Fruit fly (Drosophila melanogaster) S2 (cell line): Measurements from ENCODE around the gene pcx.

Experiments
- CG8478 ChIP-seq: fragments of >200 bp; optimal IDR thresholded peaks from 2 replicates; lab custom pipeline; 2018
- CTCF ChIP-seq, 2 experiments: fragments of >200 bp; optimal IDR thresholded peaks; 2 replicates each; lab custom pipeline; 2018

The pcx gene

dm6 chrX:2245931-2246330 is 20.8 kb downstream of the pcx start, which contains the start of gene Or2a:
Gene Or2a, plus strand, starts transcription at chrX:2246231.
- TF ChIP-seq CG8478 (lab: Kevin White, UChicago): no peak
- no peak for TF ChIP-seq CTCF (optimal IDR thresholded peaks at IDR 0.05; lab: Kevin White, UChicago)

dm6 chrX:2249763-2250162 is 24.7 kb downstream of the pcx start, which contains the start of gene crn:
Gene crn, minus strand, starts transcription at chrX:2249983.
- TF ChIP-seq CTCF (optimal IDR thresholded peaks at IDR 0.05; lab: Kevin White, UChicago) (no peak), CG8478 (lab: Kevin White, UChicago) (no peak)

DNA sequence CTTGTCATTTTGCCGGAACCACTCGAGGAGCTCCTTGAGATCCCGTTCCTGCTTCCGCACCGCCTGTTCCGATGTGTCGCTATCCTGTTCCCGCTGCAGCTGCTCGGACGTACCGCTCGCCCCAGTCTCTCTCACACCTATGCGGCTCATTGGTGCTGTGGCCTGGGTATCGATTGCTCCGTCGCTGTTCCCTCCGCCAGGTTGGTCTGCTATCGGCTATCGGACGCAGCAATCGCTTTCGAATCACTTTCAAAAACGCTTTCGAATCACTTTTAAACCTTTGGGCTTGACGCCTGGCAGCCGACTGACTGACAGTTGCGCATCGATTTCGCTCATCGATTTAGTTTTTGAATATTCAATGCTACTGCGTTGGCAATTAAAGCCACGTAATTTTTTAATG is 26.6 kb downstream of the pcx start, which contains the start of gene CG3191:
TSS of gene CG3191 (minus strand) at position 306 of the 400 bp plus-strand sequence.
- no peak for TF ChIP-seq CG8478 (lab: Kevin White, UChicago)
- TF ChIP-seq CTCF (optimal IDR thresholded peaks at IDR 0.05; lab: Kevin White, UChicago): no peak

DNA sequence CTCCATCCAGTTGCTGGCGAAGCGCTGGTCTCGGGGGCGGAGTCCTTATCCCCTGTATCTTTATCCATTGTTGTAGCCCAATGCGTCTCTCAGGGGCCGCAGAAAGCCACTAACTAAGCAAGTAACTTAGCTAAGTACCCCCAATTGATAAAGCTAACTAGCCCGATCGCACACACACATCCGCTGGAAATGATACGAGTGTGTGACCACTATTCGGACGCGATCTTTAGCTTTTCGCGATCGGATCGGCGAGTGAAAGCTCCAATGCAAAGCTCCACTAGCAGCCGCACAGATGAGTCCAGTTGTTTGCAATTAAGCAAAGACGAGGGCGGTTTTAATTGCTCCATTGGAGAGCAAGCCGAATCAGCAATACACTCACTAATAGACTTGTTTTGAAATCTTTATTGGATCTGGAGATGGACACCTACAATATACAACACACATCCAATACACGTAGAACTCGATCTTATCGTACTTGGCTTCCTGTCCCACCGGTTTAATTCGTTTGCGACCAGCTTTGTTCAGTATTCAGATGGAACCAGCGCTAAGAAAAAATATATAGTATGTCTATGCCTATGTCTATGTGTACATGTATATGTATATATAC is 29.0 kb downstream of the pcx start, which contains the start of gene CG3091:
TSS of gene CG3091 (minus strand) at position 178 of the 607 bp plus-strand sequence.
- TF ChIP-seq CTCF (optimal IDR thresholded peaks at IDR 0.05; lab: Kevin White, UChicago): no peak

DNA sequence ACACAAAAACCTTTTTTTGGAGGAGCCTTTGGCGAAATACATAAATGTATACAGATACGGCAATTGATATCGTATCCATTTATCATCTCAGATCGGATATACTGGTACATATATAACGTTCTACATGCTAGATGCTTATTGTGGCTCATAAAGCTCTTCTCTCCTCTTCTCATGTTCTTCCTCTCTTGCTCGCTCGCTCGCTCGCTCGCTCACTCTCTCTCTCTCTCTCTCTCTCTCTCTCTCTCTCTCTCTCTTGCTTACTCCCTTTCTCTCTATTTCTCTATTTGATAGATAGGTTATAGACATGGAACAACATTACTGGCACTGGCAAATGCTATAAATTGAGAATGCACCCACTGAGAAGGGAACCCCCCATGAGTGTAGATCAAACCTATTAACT is 29.9 kb downstream of the pcx start:
- TF ChIP-seq CTCF (optimal IDR thresholded peaks at IDR 0.05; lab: Kevin White, UChicago) (no peak), CG8478 (lab: Kevin White, UChicago) (no peak)

DNA sequence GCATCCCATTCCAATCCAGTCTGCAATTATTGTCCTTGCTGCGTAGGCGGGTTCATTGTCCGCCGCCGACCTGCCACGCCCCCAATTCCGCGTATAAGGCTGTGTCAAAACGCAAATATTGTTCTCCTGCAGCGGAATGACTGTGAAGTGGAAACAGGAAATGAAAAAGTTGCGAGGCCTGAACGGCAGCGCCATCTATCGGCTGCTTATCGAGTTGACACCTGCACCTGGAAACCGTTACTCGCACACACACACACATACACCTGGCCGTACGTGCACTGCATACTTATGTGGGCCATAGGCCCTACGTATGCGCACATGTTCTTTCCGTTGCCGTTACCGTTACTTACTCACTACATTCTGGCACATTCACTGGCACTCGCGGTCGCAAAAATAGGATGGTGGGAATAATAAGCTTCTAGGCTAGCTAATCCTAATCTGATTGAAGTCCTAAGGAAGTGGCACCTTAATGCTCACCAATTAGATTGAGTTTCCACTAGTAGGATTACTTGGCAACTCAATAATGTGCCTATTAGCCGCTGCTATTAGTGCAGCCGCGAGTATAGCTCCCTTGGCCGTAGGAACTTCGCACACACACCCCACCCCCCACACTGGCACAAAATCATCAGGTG is 33.6 kb downstream of the pcx start:
- TF ChIP-seq CG8478 (lab: Kevin White, UChicago) (no peak), CTCF (optimal IDR thresholded peaks at IDR 0.05; lab: Kevin White, UChicago) (peak; percentile 81 to 89)

DNA sequence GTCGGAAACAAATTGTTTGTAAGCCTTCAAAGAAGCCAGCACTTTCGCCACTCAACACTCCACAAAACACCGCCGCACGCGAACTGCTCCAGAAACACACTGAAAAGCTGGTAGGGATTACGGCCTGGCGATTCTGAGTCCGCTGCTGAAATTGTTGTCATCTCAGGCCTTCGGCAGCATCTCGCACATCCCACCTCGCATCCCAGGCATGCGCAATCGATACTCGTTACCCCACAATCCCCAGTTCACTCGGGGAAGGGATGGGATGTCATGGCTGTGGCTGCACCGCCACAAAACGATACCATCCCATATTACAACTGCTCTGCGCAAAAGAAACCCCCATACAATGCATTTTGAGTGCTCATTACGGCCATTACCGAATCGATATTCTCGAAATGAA is 34.7 kb downstream of the pcx start, which contains the start of gene CG3078:
TSS of gene CG3078 (minus strand) at position 101 of the 400 bp plus-strand sequence.
- no peak for TF ChIP-seq CG8478 (lab: Kevin White, UChicago)
- no peak for TF ChIP-seq CTCF (optimal IDR thresholded peaks at IDR 0.05; lab: Kevin White, UChicago)

dm6 chrX:2262511-2262910 is 37.4 kb downstream of the pcx start, which contains the start of the genes temp and CG3071:
Gene temp, minus strand, starts transcription at chrX:2262515.
Gene CG3071, plus strand, starts transcription at chrX:2262837.
- TF ChIP-seq CTCF (optimal IDR thresholded peaks at IDR 0.05; lab: Kevin White, UChicago) (no peak), CG8478 (lab: Kevin White, UChicago) (no peak)

DNA sequence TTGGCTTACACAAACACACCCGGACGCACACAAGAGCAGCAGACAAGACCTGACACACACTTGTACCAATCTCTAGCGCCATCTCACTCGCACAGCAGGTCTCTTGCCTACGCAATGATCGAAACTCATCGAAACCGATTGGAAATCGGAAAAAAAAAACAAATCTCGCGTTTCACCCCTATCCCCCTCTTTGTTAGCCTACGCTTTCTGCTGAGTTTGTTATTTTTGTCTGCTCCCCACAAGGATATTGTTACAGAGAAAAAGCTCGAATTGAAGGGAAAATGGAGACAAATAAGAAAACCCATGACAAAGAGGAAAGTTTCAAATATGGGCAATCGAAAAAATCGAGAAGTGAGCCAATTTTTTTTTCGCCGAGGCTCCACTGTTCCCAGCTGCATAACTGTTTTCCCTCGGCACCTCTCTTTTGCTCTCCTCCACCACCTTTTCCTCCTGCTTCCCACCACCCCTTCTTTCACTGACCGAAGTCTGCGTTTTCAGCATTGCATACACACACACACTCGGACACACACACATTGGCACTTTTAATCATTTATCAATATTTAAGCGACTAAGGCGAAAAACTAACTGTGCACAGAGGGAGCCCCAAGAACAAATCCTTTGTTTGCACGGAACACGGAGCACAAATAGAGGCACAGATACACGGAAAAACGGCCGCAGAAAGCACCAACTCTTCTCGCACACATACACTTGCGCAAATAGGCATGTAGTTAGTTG is 44.9 kb downstream of the pcx start:
- TF ChIP-seq CTCF (optimal IDR thresholded peaks at IDR 0.05; lab: Kevin White, UChicago) (no peak), CG8478 (lab: Kevin White, UChicago) (no peak)

DNA sequence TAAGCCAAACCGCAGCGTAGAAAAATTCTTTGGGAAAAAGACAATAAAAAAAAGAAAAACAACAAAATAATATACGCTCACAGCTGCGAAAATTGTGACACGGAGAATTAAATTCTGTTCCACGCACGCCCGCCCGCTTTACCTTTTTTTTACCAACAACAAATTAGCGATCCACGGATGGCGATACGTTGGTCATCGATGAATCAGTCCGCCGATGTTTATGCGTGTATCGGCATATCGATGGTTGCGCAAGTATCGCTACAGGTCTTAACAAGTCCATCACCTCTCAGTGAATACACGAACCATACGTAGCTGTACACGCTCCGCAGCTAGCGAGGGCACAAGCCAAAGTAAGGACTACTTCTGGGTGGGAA is 45.4 kb downstream of the pcx start, which contains the start of gene CG2924:
TSS of gene CG2924 (minus strand) at position 205 of the 374 bp plus-strand sequence.
- TF ChIP-seq CG8478 (lab: Kevin White, UChicago): no peak
- TF ChIP-seq CTCF (optimal IDR thresholded peaks at IDR 0.05; lab: Kevin White, UChicago): peak; percentile 76 to 78

DNA sequence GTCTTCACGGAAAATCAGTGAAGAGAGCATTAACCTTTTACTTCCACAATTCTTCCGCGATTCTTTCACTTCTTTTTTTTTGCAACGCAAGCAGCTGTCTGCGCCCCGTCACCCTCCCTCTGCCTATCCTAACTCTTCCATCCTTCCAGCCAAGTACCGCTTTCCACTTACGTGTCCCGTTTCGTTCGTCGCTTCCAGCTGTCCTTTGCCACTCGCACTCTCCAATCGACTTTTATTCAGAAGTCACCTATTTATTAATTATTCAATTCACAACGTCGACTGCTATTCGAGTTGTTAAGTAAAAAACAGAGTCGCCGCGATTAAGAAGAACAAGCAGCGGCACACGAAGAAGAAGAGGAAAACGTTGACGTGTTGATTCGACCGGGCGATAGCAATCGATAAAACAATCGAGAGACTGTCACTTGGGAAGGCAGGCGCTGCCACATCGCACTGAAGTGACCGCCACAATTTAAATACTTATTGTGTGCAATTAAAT is 49.7 kb downstream of the pcx start, which contains the start of gene Grp170:
TSS of gene Grp170 (minus strand) at position 365 of the 496 bp plus-strand sequence.
- TF ChIP-seq CTCF (optimal IDR thresholded peaks at IDR 0.05; lab: Kevin White, UChicago) (no peak), CG8478 (lab: Kevin White, UChicago) (no peak)

dm6 chrX:2275249-2275872 is 50.3 kb downstream of the pcx start, which contains the start of gene Vml:
Gene Vml, plus strand, starts transcription at chrX:2275822.
- TF ChIP-seq CG8478 (lab: Kevin White, UChicago): no peak
- TF ChIP-seq CTCF (optimal IDR thresholded peaks at IDR 0.05; lab: Kevin White, UChicago): no peak

DNA sequence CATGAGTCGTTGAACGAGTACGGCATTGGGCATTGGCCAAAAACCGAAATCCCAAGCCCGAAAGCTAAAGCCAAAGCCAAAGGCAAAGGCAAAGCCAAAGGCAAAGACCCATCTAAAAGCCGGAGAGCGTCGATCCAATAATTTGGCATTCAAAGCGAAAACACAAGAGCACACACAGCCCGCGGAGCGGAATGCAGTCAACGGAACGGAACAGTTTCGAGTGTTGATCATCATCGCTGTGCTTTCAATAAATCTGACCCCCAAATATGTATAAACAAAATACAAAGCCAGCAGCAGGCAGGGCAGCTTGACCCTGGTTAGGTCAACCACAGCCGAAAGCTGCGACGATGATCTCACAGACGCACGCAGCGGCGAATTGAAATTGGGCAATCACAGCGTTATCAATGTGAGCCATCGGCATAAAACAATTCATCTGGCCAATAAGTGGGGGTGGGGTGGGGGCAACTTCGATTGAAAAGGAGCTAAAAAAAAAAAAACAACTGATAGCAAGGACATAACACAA is 53.7 kb downstream of the pcx start:
- no peak for TF ChIP-seq CTCF (optimal IDR thresholded peaks at IDR 0.05; lab: Kevin White, UChicago)
- TF ChIP-seq CG8478 (lab: Kevin White, UChicago): no peak

DNA sequence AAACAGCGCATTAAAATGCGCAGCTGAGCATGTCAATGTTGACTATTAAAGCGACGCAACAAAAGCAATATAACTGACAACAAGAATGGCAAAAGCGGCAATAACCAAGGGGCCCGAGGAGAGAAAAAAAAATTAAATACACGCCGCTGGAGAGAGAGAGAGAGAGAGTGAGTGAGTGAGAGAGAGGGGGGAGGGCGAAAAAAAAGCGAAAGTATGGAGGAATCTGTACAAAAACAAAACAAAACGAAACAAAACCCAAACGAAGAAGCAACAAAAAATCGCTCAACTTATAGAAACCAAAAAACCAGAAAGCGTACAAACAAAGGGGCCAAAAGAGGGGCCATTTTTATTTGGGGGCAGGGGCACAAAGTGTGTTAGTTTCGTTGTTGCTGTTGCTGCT is 58.4 kb downstream of the pcx start:
- TF ChIP-seq CG8478 (lab: Kevin White, UChicago): no peak
- TF ChIP-seq CTCF (optimal IDR thresholded peaks at IDR 0.05; lab: Kevin White, UChicago): no peak
